Worm (Caenorhabditis elegans) whole organism, L4/young adult: ENCODE data around the gene clec-231.
"Not testable (repeated sequence)": the region's sequence is repeated elsewhere in the genome, so short reads cannot be mapped to it uniquely, and the experiment has no call there.

ENCODE experiments used
- W03F9.2 ChIP-seq: fragments of 150-350 bp; optimal IDR thresholded peaks from 2 replicates; lab custom pipeline; 2014; ENCODE audit warnings: missing biosample characterization, missing genetic modification characterization
- dao-5 ChIP-seq: sonication (generic microtip); optimal IDR thresholded peaks from 2 replicates; lab custom pipeline; 2016; ENCODE audit warnings: missing genotype, missing genetic modification characterization, moderate library complexity, missing compliant biosample characterization
- him-1 ChIP-seq: sonication (generic microtip); optimal IDR thresholded peaks from 2 replicates; lab custom pipeline; 2016; ENCODE audit warnings: missing genotype, missing genetic modification reagents, missing genetic modification characterization, missing compliant biosample characterization

The clec-231 gene

ce11 chrV:15327745-15328447, 22.6 kb downstream of the clec-231 start, which contains the start of gene ZK1037.6:
ZK1037.6 (minus strand) TSS chrV:15327795.
- TF ChIP-seq W03F9.2 (tag; lab: Kevin White, UChicago) (no peak), him-1 (no peak), dao-5 (tag; lab: Kevin White, UChicago) (no peak)

- TF ChIP-seq W03F9.2 (tag; lab: Kevin White, UChicago) (no peak), dao-5 (tag; lab: Kevin White, UChicago) (no peak), him-1 (no peak)
Measured at ce11 chrV:15323417-15323816, 27.1 kb downstream of the clec-231 start.

- TF ChIP-seq him-1; W03F9.2 (tag; lab: Kevin White, UChicago); dao-5 (tag; lab: Kevin White, UChicago): not testable (repeated sequence)
Measured at ce11 chrV:15322653-15323052, 27.9 kb downstream of the clec-231 start, which contains the start of gene nhr-247. nhr-247 (plus strand) TSS chrV:15322982.

ce11 chrV:15318638-15319037, 31.9 kb downstream of the clec-231 start, which contains the start of gene nhr-291:
nhr-291 (plus strand) TSS chrV:15318961.
- TF ChIP-seq him-1 (no peak), dao-5 (tag; lab: Kevin White, UChicago) (no peak), W03F9.2 (tag; lab: Kevin White, UChicago) (no peak)

- no peak for TF ChIP-seq dao-5 (tag; lab: Kevin White, UChicago)
- no peak for TF ChIP-seq him-1
- no peak for TF ChIP-seq W03F9.2 (tag; lab: Kevin White, UChicago)
Measured at ce11 chrV:15315827-15316527, 34.5 kb downstream of the clec-231 start, which contains the start of the genes srt-22 and nhr-246. srt-22 (minus strand) TSS chrV:15315927. nhr-246 (plus strand) TSS chrV:15316477.

- no peak for TF ChIP-seq him-1
- TF ChIP-seq dao-5 (tag; lab: Kevin White, UChicago): no peak
- no peak for TF ChIP-seq W03F9.2 (tag; lab: Kevin White, UChicago)
Measured at ce11 chrV:15313529-15313928, 37.0 kb downstream of the clec-231 start.

ce11 chrV:15310780-15311179, 39.7 kb downstream of the clec-231 start, which contains the start of gene irld-62:
irld-62 (plus strand) TSS chrV:15311080.
- TF ChIP-seq W03F9.2 (tag; lab: Kevin White, UChicago): no peak
- TF ChIP-seq dao-5 (tag; lab: Kevin White, UChicago): no peak
- TF ChIP-seq him-1: no peak

ce11 chrV:15309011-15309410, 41.5 kb downstream of the clec-231 start, which contains the start of gene srz-10:
srz-10 (minus strand) TSS chrV:15309098.
- no peak for TF ChIP-seq him-1
- TF ChIP-seq dao-5 (tag; lab: Kevin White, UChicago): no peak
- no peak for TF ChIP-seq W03F9.2 (tag; lab: Kevin White, UChicago)

ce11 chrV:15306745-15307144, 43.8 kb downstream of the clec-231 start, which contains the start of gene T26H8.4:
T26H8.4 (minus strand) TSS chrV:15306845.
- no peak for TF ChIP-seq W03F9.2 (tag; lab: Kevin White, UChicago)
- no peak for TF ChIP-seq him-1
- no peak for TF ChIP-seq dao-5 (tag; lab: Kevin White, UChicago)

- TF ChIP-seq W03F9.2 (tag; lab: Kevin White, UChicago) (no peak), him-1 (no peak), dao-5 (tag; lab: Kevin White, UChicago) (no peak)
Measured at ce11 chrV:15305502-15305901, 45.0 kb downstream of the clec-231 start, which contains the start of gene T26H8.5. T26H8.5 (minus strand) TSS chrV:15305602.

- TF ChIP-seq W03F9.2 (tag; lab: Kevin White, UChicago): no peak
Measured at ce11 chrV:15303625-15304024, 46.9 kb downstream of the clec-231 start, which contains the start of gene srx-48. srx-48 (minus strand) TSS chrV:15303725.
